Worm (Caenorhabditis elegans) whole organism, L2 larva: ENCODE results near the gene srbc-14.

ENCODE experiments used
- C34F6.9 ChIP-seq: fragments of 150-350 bp; optimal IDR thresholded peaks from 2 replicates; lab custom pipeline; 2014; ENCODE audit warnings: missing biosample characterization, missing genetic modification characterization
- ZK546.5 ChIP-seq: sonication (generic microtip); optimal IDR thresholded peaks from 2 replicates; lab custom pipeline; 2017; ENCODE audit warnings: missing biosample characterization, missing genetic modification characterization
- ama-1 ChIP-seq: fragments of 150-350 bp; optimal IDR thresholded peaks from 2 replicates; lab custom pipeline; 2018; ENCODE audit warnings: inconsistent platforms
- elt-1 ChIP-seq: fragments of 150-350 bp; optimal IDR thresholded peaks from 2 replicates; lab custom pipeline; 2014; ENCODE audit warnings: missing biosample characterization, missing genetic modification characterization
- gmeb-1 ChIP-seq: fragments of 150-350 bp; optimal IDR thresholded peaks from 2 replicates; lab custom pipeline; 2014; ENCODE audit warnings: missing biosample characterization, missing genetic modification characterization
- lsy-2 ChIP-seq, 2 experiments: fragments of 150-350 bp in 1 of 2; sonication (generic microtip) in 1 of 2; optimal IDR thresholded peaks; 2 replicates each; lab custom pipeline; 2014 to 2017; ENCODE audit warnings: missing biosample characterization in 2 of 2, missing genetic modification characterization in 2 of 2
- mdl-1 ChIP-seq, 2 experiments: fragments of 150-350 bp in 1 of 2; sonication (generic microtip) in 1 of 2; optimal IDR thresholded peaks; 2 replicates each; lab custom pipeline; 2017; ENCODE audit warnings: missing biosample characterization in 2 of 2, missing genetic modification characterization in 2 of 2
- nhr-12 ChIP-seq: fragments of 150-350 bp; optimal IDR thresholded peaks from 2 replicates; lab custom pipeline; 2014; ENCODE audit warnings: missing biosample characterization, missing genetic modification characterization
- nhr-21 ChIP-seq: fragments of 150-350 bp; optimal IDR thresholded peaks from 2 replicates; lab custom pipeline; 2014; ENCODE audit warnings: missing biosample characterization, missing genetic modification characterization
- nhr-23 ChIP-seq: fragments of 150-350 bp; optimal IDR thresholded peaks from 2 replicates; lab custom pipeline; 2014; ENCODE audit warnings: missing biosample characterization, missing genetic modification reagents, missing genetic modification characterization
- nhr-77 ChIP-seq: fragments of 150-350 bp; optimal IDR thresholded peaks from 2 replicates; lab custom pipeline; 2014; ENCODE audit warnings: missing biosample characterization, missing genetic modification characterization
- peb-1 ChIP-seq: fragments of 150-350 bp; optimal IDR thresholded peaks from 2 replicates; lab custom pipeline; 2014; ENCODE audit warnings: missing biosample characterization, missing genetic modification characterization
- ztf-11 ChIP-seq: sonication (generic microtip); optimal IDR thresholded peaks from 2 replicates; lab custom pipeline; 2017; ENCODE audit warnings: missing biosample characterization, missing genetic modification characterization

DNA sequence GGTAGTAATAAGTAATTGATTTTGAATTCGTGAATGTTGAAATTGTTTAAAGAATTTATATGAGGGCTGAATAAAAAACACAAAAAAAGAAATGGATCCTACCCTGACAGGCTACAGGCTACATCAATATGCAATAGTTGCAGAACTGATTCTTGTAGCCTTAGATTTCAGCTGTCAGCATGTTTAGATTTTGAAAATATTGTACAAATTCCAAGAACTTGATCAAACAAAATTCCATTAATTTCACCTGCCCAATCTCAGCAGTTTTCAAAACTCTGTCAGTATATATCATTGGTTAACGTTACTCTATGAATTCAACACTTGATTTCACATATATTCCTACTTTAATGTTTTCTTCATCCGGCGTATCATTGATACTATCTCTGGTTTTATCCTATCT lies 41.0 kb downstream of the srbc-14 start:
- no peak for TF ChIP-seq mdl-1 (tag; optimal IDR thresholded peaks at IDR 0.05; lab: Kevin White, UChicago)
- no peak for TF ChIP-seq nhr-12 (tag; lab: Kevin White, UChicago)
- TF ChIP-seq gmeb-1 (tag; lab: Kevin White, UChicago) = no peak
- no peak for TF ChIP-seq ama-1 (lab: Kevin White, UChicago)
- TF ChIP-seq lsy-2 (tag; optimal IDR thresholded peaks at IDR 0.05; lab: Kevin White, UChicago) = no peak
- TF ChIP-seq C34F6.9 (tag; lab: Kevin White, UChicago) = no peak
- TF ChIP-seq elt-1 = no peak
- no peak for TF ChIP-seq nhr-77 (tag; lab: Kevin White, UChicago)
- no peak for TF ChIP-seq ZK546.5
- no peak for TF ChIP-seq nhr-21 (tag; lab: Kevin White, UChicago)
- no peak for TF ChIP-seq nhr-23 (tag; lab: Kevin White, UChicago)
- no peak for TF ChIP-seq peb-1 (tag; lab: Kevin White, UChicago)
- TF ChIP-seq ztf-11 (tag; lab: Kevin White, UChicago) = no peak
